Worm (Caenorhabditis elegans): ENCODE results near the gene F58G6.7.

DNA sequence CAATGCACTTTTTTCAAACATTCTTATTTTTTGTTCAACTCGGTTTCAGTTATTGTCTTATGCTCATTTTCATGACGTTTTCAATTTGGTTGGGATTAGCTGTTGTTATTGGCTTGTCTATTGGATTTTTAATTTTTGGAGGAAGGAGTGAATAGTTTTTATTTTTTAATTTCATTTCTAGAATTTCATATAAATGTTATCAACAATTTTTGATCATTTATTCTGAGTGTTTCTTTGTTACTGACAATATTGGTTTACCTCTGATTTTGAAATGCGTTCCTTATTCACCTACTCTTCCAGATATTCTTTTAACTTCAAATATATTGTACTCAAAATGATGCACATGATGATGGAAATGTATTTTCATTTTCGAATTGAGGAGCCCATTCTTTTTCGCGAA lies at the start of gene F58G6.7:
- TF ChIP-seq fkh-10 (GFP tag; optimal IDR thresholded peaks at IDR 0.05), result no peak
- no peak for TF ChIP-seq nhr-43 (tag; optimal IDR thresholded peaks at IDR 0.05; ENCODE audit: poor library complexity, severe bottlenecking)
- TF ChIP-seq fos-1 (tag; optimal IDR thresholded peaks at IDR 0.05), result no peak

Data from whole organism, L3 larva.